Worm (Caenorhabditis elegans) whole organism, mixed stage, embryonic: ENCODE data around the gene ceh-1.
A peak's percentile ranks its signal among the peaks of the same experiment; 100 is the strongest.

ENCODE experiments used
- M03D4.4 ChIP-seq: sonication (generic microtip); optimal IDR thresholded peaks from 2 replicates; lab custom pipeline; 2017; ENCODE audit warnings: mild to moderate bottlenecking, missing genetic modification characterization, missing compliant biosample characterization
- blmp-1 ChIP-seq: fragments of 150-350 bp; optimal IDR thresholded peaks from 2 replicates; lab custom pipeline; 2014; ENCODE audit warnings: missing biosample characterization, missing genetic modification characterization
- ceh-43 ChIP-seq: fragments of 200-800 bp; sonication (Bioruptor generic); optimal IDR thresholded peaks from 2 replicates; lab custom pipeline; 2018; ENCODE audit warnings: mild to moderate bottlenecking, missing genetic modification characterization, moderate library complexity, missing compliant biosample characterization
- ces-1 ChIP-seq: fragments of 150-350 bp; optimal IDR thresholded peaks from 2 replicates; lab custom pipeline; 2014; ENCODE audit warnings: missing biosample characterization, missing genetic modification reagents, missing genetic modification characterization
- elt-3 ChIP-seq: fragments of 150-350 bp; optimal IDR thresholded peaks from 2 replicates; lab custom pipeline; 2014; ENCODE audit warnings: missing biosample characterization, missing genetic modification characterization
- lin-13 ChIP-seq: fragments of 150-350 bp; optimal IDR thresholded peaks from 2 replicates; lab custom pipeline; 2014; ENCODE audit warnings: missing biosample characterization, missing genetic modification characterization
- nhr-237 ChIP-seq: fragments of 150-350 bp; optimal IDR thresholded peaks from 2 replicates; lab custom pipeline; 2014; ENCODE audit warnings: missing biosample characterization, missing genetic modification characterization
- unc-62 ChIP-seq: fragments of 150-350 bp; optimal IDR thresholded peaks from 2 replicates; lab custom pipeline; 2014; ENCODE audit warnings: missing biosample characterization, missing genetic modification reagents, missing genetic modification characterization
- ztf-11 ChIP-seq: fragments of 150-350 bp; optimal IDR thresholded peaks from 2 replicates; lab custom pipeline; 2014; ENCODE audit warnings: missing biosample characterization, missing genetic modification characterization

- no peak for TF ChIP-seq ces-1 (GFP tag; lab: Kevin White, UChicago)
- peak; percentile 28 for TF ChIP-seq blmp-1 (tag; lab: Kevin White, UChicago)
- TF ChIP-seq nhr-237 (tag; lab: Kevin White, UChicago): no peak
- no peak for TF ChIP-seq unc-62 (GFP tag; lab: Kevin White, UChicago)
- no peak for TF ChIP-seq ceh-43 (GFP tag; lab: Kevin White, UChicago)
- no peak for TF ChIP-seq ztf-11 (tag; lab: Kevin White, UChicago)
- TF ChIP-seq elt-3 (tag; lab: Kevin White, UChicago): no peak
- TF ChIP-seq lin-13 (tag; lab: Kevin White, UChicago): no peak
- no peak for TF ChIP-seq M03D4.4 (tag; lab: Kevin White, UChicago)
Measured at ce11 chrX:4694611-4695370, 40.8 kb upstream of the ceh-1 start.
